Fruit fly (Drosophila melanogaster) whole organism, wandering third instar larva: Measurements from ENCODE around the gene CG31897.

Source experiments
- Abd-B ChIP-seq: fragments of >200 bp; optimal IDR thresholded peaks from 2 replicates; lab custom pipeline; 2017; ENCODE audit warnings: missing biosample characterization, missing genetic modification characterization
- CrebA ChIP-seq: fragments of 200-800 bp; sonication (Bioruptor generic); optimal IDR thresholded peaks from 2 replicates; lab custom pipeline; 2016; ENCODE audit warnings: missing biosample characterization, mild to moderate bottlenecking, missing genetic modification characterization, borderline replicate concordance
- Dfd ChIP-seq: fragments of >200 bp; optimal IDR thresholded peaks from 2 replicates; lab custom pipeline; 2017; ENCODE audit warnings: missing biosample characterization, missing genetic modification characterization
- Dif ChIP-seq: fragments of 200-275, 200-300 bp; sonication (Bioruptor generic); optimal IDR thresholded peaks from 2 replicates; lab custom pipeline; 2018; ENCODE audit warnings: missing biosample characterization, missing genetic modification characterization; ENCODE audit not compliant: partially characterized antibody
- GATAd ChIP-seq: sonication (Bioruptor generic); optimal IDR thresholded peaks from 2 replicates; lab custom pipeline; 2016; ENCODE audit warnings: missing biosample characterization, missing genetic modification characterization
- HLH106 ChIP-seq: fragments of 200-800 bp; optimal IDR thresholded peaks from 3 replicates; lab custom pipeline; 2019; ENCODE audit warnings: missing biosample characterization, mild to moderate bottlenecking, missing genetic modification characterization, moderate library complexity
- Hnf4 ChIP-seq: fragments of 200-800 bp; sonication (Bioruptor generic); optimal IDR thresholded peaks from 2 replicates; lab custom pipeline; 2016; ENCODE audit warnings: missing biosample characterization, mild to moderate bottlenecking, missing genetic modification characterization
- Hr78 ChIP-seq: fragments of >200 bp; optimal IDR thresholded peaks from 2 replicates; lab custom pipeline; 2017; ENCODE audit warnings: missing biosample characterization, missing genetic modification characterization
- Hr83 ChIP-seq: fragments of 200-300 bp; sonication (Bioruptor generic); optimal IDR thresholded peaks from 2 replicates; lab custom pipeline; 2016; ENCODE audit warnings: missing biosample characterization, mild to moderate bottlenecking, missing genetic modification characterization, moderate library complexity; ENCODE audit not compliant: poor library complexity, severe bottlenecking
- Jra ChIP-seq: sonication (Bioruptor generic); optimal IDR thresholded peaks from 2 replicates; lab custom pipeline; 2016; ENCODE audit warnings: missing biosample characterization, missing genetic modification characterization
- Mio ChIP-seq: sonication (Bioruptor generic); optimal IDR thresholded peaks from 2 replicates; lab custom pipeline; 2016; ENCODE audit warnings: missing biosample characterization, missing genetic modification characterization
- Myc ChIP-seq: fragments of >200 bp; optimal IDR thresholded peaks from 2 replicates; lab custom pipeline; 2017
- N ChIP-seq: fragments of >200 bp; optimal IDR thresholded peaks from 2 replicates; lab custom pipeline; 2018; ENCODE audit warnings: missing biosample characterization, missing external identifiers, missing genetic modification characterization
- OdsH ChIP-seq: fragments of 200-800 bp; sonication (Bioruptor generic); optimal IDR thresholded peaks from 2 replicates; lab custom pipeline; 2016; ENCODE audit warnings: missing biosample characterization, mild to moderate bottlenecking, missing genetic modification characterization
- Rel ChIP-seq, 2 experiments: fragments of 200-800 bp; sonication (Bioruptor generic) in 1 of 2; optimal IDR thresholded peaks; 2 replicates in 1 of 2; 3 replicates in 1 of 2; lab custom pipeline; 2016 to 2019; ENCODE audit warnings: mild to moderate bottlenecking in 2 of 2, missing biosample characterization in 2 of 2, missing genetic modification characterization in 2 of 2, moderate library complexity in 1 of 2
- Sp1 ChIP-seq: fragments of 200-800 bp; sonication (Bioruptor generic); optimal IDR thresholded peaks from 3 replicates; lab custom pipeline; 2019; ENCODE audit warnings: missing biosample characterization, mild to moderate bottlenecking, missing genetic modification characterization, moderate library complexity
- Vsx2 ChIP-seq: fragments of 200-300, 225-300 bp; sonication (Bioruptor generic); optimal IDR thresholded peaks from 2 replicates; lab custom pipeline; 2018; ENCODE audit warnings: missing biosample characterization, missing genetic modification characterization; ENCODE audit not compliant: partially characterized antibody
- br ChIP-seq: fragments of 200-800 bp; sonication (Bioruptor generic); optimal IDR thresholded peaks from 2 replicates; lab custom pipeline; 2016; ENCODE audit warnings: missing biosample characterization, missing genetic modification characterization
- brk ChIP-seq: fragments of 200-800 bp; sonication (Bioruptor generic); optimal IDR thresholded peaks from 2 replicates; lab custom pipeline; 2016; ENCODE audit warnings: missing biosample characterization, mild to moderate bottlenecking, missing genetic modification characterization
- dl ChIP-seq, 2 experiments: fragments of 175-275, 200-275 bp in 1 of 2; fragments of 200-275 bp in 1 of 2; sonication (Bioruptor generic); optimal IDR thresholded peaks; lab custom pipeline; 2018; ENCODE audit warnings: mild to moderate bottlenecking in 2 of 2, missing biosample characterization in 2 of 2, missing genetic modification characterization in 2 of 2, moderate library complexity in 2 of 2; ENCODE audit not compliant: partially characterized antibody in 2 of 2, insufficient read depth in 1 of 2
- dmrt93B ChIP-seq: fragments of 200-800 bp; sonication (Bioruptor generic); optimal IDR thresholded peaks from 2 replicates; lab custom pipeline; 2018; ENCODE audit warnings: missing biosample characterization, mild to moderate bottlenecking, missing genetic modification characterization
- dsf ChIP-seq: sonication (Bioruptor generic); optimal IDR thresholded peaks from 2 replicates; lab custom pipeline; 2016; ENCODE audit warnings: missing biosample characterization, missing genetic modification characterization, borderline replicate concordance
- ey ChIP-seq: fragments of 200-800 bp; sonication (Bioruptor generic); optimal IDR thresholded peaks from 2 replicates; lab custom pipeline; 2016; ENCODE audit warnings: missing biosample characterization, missing genetic modification characterization
- foxo ChIP-seq, 2 experiments: fragments of 200-800 bp; sonication (Bioruptor generic); optimal IDR thresholded peaks; 2 replicates in 1 of 2; 3 replicates in 1 of 2; lab custom pipeline; 2016 to 2017; ENCODE audit warnings: missing biosample characterization in 2 of 2, missing genetic modification characterization in 2 of 2
- fru ChIP-seq: fragments of 200-800 bp; sonication (Bioruptor generic); optimal IDR thresholded peaks from 3 replicates; lab custom pipeline; 2016; ENCODE audit warnings: missing biosample characterization, mild to moderate bottlenecking, missing genetic modification characterization
- h ChIP-seq: fragments of 200-800 bp; sonication (Bioruptor generic); optimal IDR thresholded peaks from 3 replicates; lab custom pipeline; 2016; ENCODE audit warnings: missing biosample characterization, mild to moderate bottlenecking, missing genetic modification characterization
- jim ChIP-seq: fragments of 175-275, 200-325 bp; sonication (Bioruptor generic); optimal IDR thresholded peaks from 2 replicates; lab custom pipeline; 2016; ENCODE audit warnings: missing biosample characterization, mild to moderate bottlenecking, missing genetic modification characterization
- lola ChIP-seq: fragments of >200 bp; optimal IDR thresholded peaks from 2 replicates; lab custom pipeline; 2017; ENCODE audit warnings: missing biosample characterization, missing genetic modification characterization
- pan ChIP-seq: fragments of >200 bp; optimal IDR thresholded peaks from 2 replicates; lab custom pipeline; 2017
- psq ChIP-seq: fragments of 200-800 bp; sonication (Bioruptor generic); optimal IDR thresholded peaks from 3 replicates; lab custom pipeline; 2017; ENCODE audit warnings: missing biosample characterization, mild to moderate bottlenecking, missing genetic modification characterization, moderate library complexity
- rgr ChIP-seq: fragments of 200-800 bp; sonication (Bioruptor generic); optimal IDR thresholded peaks from 3 replicates; lab custom pipeline; 2016; ENCODE audit warnings: missing biosample characterization, mild to moderate bottlenecking, missing genetic modification characterization
- sage ChIP-seq: fragments of 200-800 bp; sonication (Bioruptor generic); optimal IDR thresholded peaks from 2 replicates; lab custom pipeline; 2016; ENCODE audit warnings: missing biosample characterization, mild to moderate bottlenecking, missing genetic modification characterization
- sv ChIP-seq: fragments of 200-800 bp; sonication (Bioruptor generic); optimal IDR thresholded peaks from 3 replicates; lab custom pipeline; 2016; ENCODE audit warnings: missing biosample characterization, missing genetic modification characterization
- tai ChIP-seq: sonication (Bioruptor generic); optimal IDR thresholded peaks from 2 replicates; lab custom pipeline; 2016; ENCODE audit warnings: missing biosample characterization, missing genetic modification characterization
- usp ChIP-seq: fragments of >200 bp; optimal IDR thresholded peaks from 2 replicates; lab custom pipeline; 2017; ENCODE audit warnings: missing biosample characterization, missing genetic modification characterization
- woc ChIP-seq: sonication (Bioruptor generic); optimal IDR thresholded peaks from 2 replicates; lab custom pipeline; 2016; ENCODE audit warnings: missing biosample characterization, mild to moderate bottlenecking, missing genetic modification characterization

CG31897 gene

dm6 chr2L:8473448-8473847, 31.2 kb downstream of the CG31897 start (continued):
- no peak for TF ChIP-seq N
- TF ChIP-seq sage = peak; percentile 32
- TF ChIP-seq Hr83 (GFP tag; lab: Kevin White, UChicago) = no peak
- TF ChIP-seq dl (GFP tag; optimal IDR thresholded peaks at IDR 0.05; lab: Kevin White, UChicago; ENCODE audit: insufficient read depth in 1 of 2, partially characterized antibody in 2 of 2) = no peak
- TF ChIP-seq jim = no peak
- peak; percentile 73 for TF ChIP-seq psq
- peak; percentile 78 for TF ChIP-seq HLH106 (tag; lab: Kevin White, UChicago)
- TF ChIP-seq Dif = no peak
- TF ChIP-seq brk (GFP tag; lab: Kevin White, UChicago) = peak; percentile 73
- TF ChIP-seq, all 38 proteins: peak for 19

- TF ChIP-seq Rel (GFP tag; optimal IDR thresholded peaks at IDR 0.05; lab: Kevin White, UChicago) = no peak
- no peak for TF ChIP-seq Rel (tag; optimal IDR thresholded peaks at IDR 0.05; lab: Kevin White, UChicago)
- no peak for TF ChIP-seq dl (GFP tag; optimal IDR thresholded peaks at IDR 0.05; lab: Kevin White, UChicago; ENCODE audit: insufficient read depth in 1 of 2, partially characterized antibody in 2 of 2)
- no peak for TF ChIP-seq GATAd
- TF ChIP-seq h (GFP tag; lab: Kevin White, UChicago) = no peak
- TF ChIP-seq pan = no peak
- no peak for TF ChIP-seq Vsx2 (GFP tag; lab: Kevin White, UChicago)
- TF ChIP-seq Dfd = no peak
- TF ChIP-seq fru (GFP tag; lab: Kevin White, UChicago) = no peak
- no peak for TF ChIP-seq Myc (lab: Kevin White, UChicago)
- TF ChIP-seq, all 38 proteins: peak for 0
These were observed 34.8 kb downstream of the CG31897 start, which contains the start of gene CheA29a for dm6 chr2L:8477049-8477448. TSS of gene CheA29a (plus strand) at chr2L:8477349.

- TF ChIP-seq Hnf4 (GFP tag; lab: Kevin White, UChicago) = no peak
- no peak for TF ChIP-seq dmrt93B (GFP tag; lab: Kevin White, UChicago)
- TF ChIP-seq usp (GFP tag; lab: Kevin White, UChicago) = no peak
- TF ChIP-seq Abd-B (GFP tag; lab: Kevin White, UChicago) = no peak
- peak; percentile 74 for TF ChIP-seq Myc (lab: Kevin White, UChicago)
- no peak for TF ChIP-seq dsf (GFP tag; lab: Kevin White, UChicago)
- TF ChIP-seq br = no peak
- TF ChIP-seq N = peak; percentile 83
- no peak for TF ChIP-seq sage
These were observed 35.7 kb downstream of the CG31897 start for dm6 chr2L:8477971-8478370.

- peak; percentile 37 for TF ChIP-seq Hr83 (GFP tag; lab: Kevin White, UChicago)
- TF ChIP-seq Dif = peak; percentile 73
- peak; percentile 68 to 70 for TF ChIP-seq dl (GFP tag; optimal IDR thresholded peaks at IDR 0.05; lab: Kevin White, UChicago; ENCODE audit: insufficient read depth in 1 of 2, partially characterized antibody in 2 of 2)
- peak; percentile 29 for TF ChIP-seq Vsx2 (GFP tag; lab: Kevin White, UChicago)
- no peak for TF ChIP-seq OdsH (GFP tag; lab: Kevin White, UChicago)
- TF ChIP-seq lola = no peak
- no peak for TF ChIP-seq rgr (GFP tag; lab: Kevin White, UChicago)
- no peak for TF ChIP-seq GATAd
- TF ChIP-seq h (GFP tag; lab: Kevin White, UChicago) = no peak
- no peak for TF ChIP-seq pan
These were observed 36.1 kb downstream of the CG31897 start for dm6 chr2L:8478379-8478778.

- TF ChIP-seq pan = no peak
- no peak for TF ChIP-seq GATAd
- TF ChIP-seq HLH106 (tag; lab: Kevin White, UChicago) = no peak
- no peak for TF ChIP-seq Jra (GFP tag; lab: Kevin White, UChicago)
- TF ChIP-seq Sp1 (GFP tag; lab: Kevin White, UChicago) = peak; percentile 84
- no peak for TF ChIP-seq rgr (GFP tag; lab: Kevin White, UChicago)
- no peak for TF ChIP-seq Hr78 (GFP tag; lab: Kevin White, UChicago)
- TF ChIP-seq ey (GFP tag; lab: Kevin White, UChicago) = no peak
- no peak for TF ChIP-seq woc
- TF ChIP-seq Vsx2 (GFP tag; lab: Kevin White, UChicago) = peak; percentile 13
- peak; percentile 90 for TF ChIP-seq CrebA (GFP tag; lab: Kevin White, UChicago)
- peak; percentile 47 for TF ChIP-seq sage
- TF ChIP-seq foxo (GFP tag; optimal IDR thresholded peaks at IDR 0.05; lab: Kevin White, UChicago) = no peak
- TF ChIP-seq h (GFP tag; lab: Kevin White, UChicago) = no peak
- no peak for TF ChIP-seq Dfd
- peak; percentile 86 for TF ChIP-seq Rel (GFP tag; optimal IDR thresholded peaks at IDR 0.05; lab: Kevin White, UChicago)
- peak; percentile 3 for TF ChIP-seq Rel (tag; optimal IDR thresholded peaks at IDR 0.05; lab: Kevin White, UChicago)
- no peak for TF ChIP-seq Hr83 (GFP tag; lab: Kevin White, UChicago)
- no peak for TF ChIP-seq jim
- TF ChIP-seq tai = no peak
- no peak for TF ChIP-seq usp (GFP tag; lab: Kevin White, UChicago)
- peak; percentile 45 for TF ChIP-seq psq
- TF ChIP-seq lola = no peak
- TF ChIP-seq br = no peak
- TF ChIP-seq Myc (lab: Kevin White, UChicago) = no peak
- no peak for TF ChIP-seq sv (GFP tag; lab: Kevin White, UChicago)
- TF ChIP-seq Mio (GFP tag; lab: Kevin White, UChicago) = no peak
- no peak for TF ChIP-seq Abd-B (GFP tag; lab: Kevin White, UChicago)
- peak; percentile 67 for TF ChIP-seq brk (GFP tag; lab: Kevin White, UChicago)
- TF ChIP-seq Dif = no peak
These were observed 36.9 kb downstream of the CG31897 start for dm6 chr2L:8478911-8479706.
